Fruit fly (Drosophila melanogaster) whole organism, embryonic: ENCODE data around the gene rb.

Experiments used
- CG10654 ChIP-seq: fragments of 200-800 bp; sonication (Bioruptor generic); optimal IDR thresholded peaks from 2 replicates; lab custom pipeline; 2016; ENCODE audit warnings: missing biosample characterization, missing genetic modification characterization
- CG12104 ChIP-seq: fragments of 200-800 bp; sonication (Bioruptor generic); optimal IDR thresholded peaks from 3 replicates; lab custom pipeline; 2016; ENCODE audit warnings: missing biosample characterization, missing genetic modification characterization
- CG13287 ChIP-seq: fragments of 200-800 bp; sonication (Bioruptor generic); IDR thresholded peaks from 2 replicates; pipeline ENCODE4 v1.3.6; 2022; ENCODE audit warnings: missing biosample characterization, missing genetic modification characterization; ENCODE audit not compliant: partially characterized antibody
- CG14667 ChIP-seq: fragments of 200-800 bp; sonication (Bioruptor generic); IDR thresholded peaks from 2 replicates; pipeline ENCODE4 v1.3.6; 2022; ENCODE audit warnings: missing biosample characterization, missing genetic modification characterization
- CG15269 ChIP-seq: fragments of 200-800 bp; sonication (Bioruptor generic); optimal IDR thresholded peaks from 2 replicates; lab custom pipeline; 2018; ENCODE audit warnings: missing biosample characterization, mild to moderate bottlenecking, missing genetic modification characterization, moderate library complexity
- CG1647 ChIP-seq: fragments of 200-800 bp; sonication (Bioruptor generic); optimal IDR thresholded peaks from 3 replicates; lab custom pipeline; 2016; ENCODE audit warnings: missing biosample characterization, missing genetic modification characterization
- CG17385 ChIP-seq: fragments of 200-800 bp; sonication (Bioruptor generic); optimal IDR thresholded peaks from 3 replicates; lab custom pipeline; 2018; ENCODE audit warnings: missing biosample characterization, mild to moderate bottlenecking, missing genetic modification characterization
- CG18262 ChIP-seq: fragments of 200-800 bp; optimal IDR thresholded peaks from 3 replicates; lab custom pipeline; 2019; ENCODE audit warnings: missing biosample characterization, mild to moderate bottlenecking, missing genetic modification characterization, moderate library complexity
- CG2129 ChIP-seq: fragments of 200-800 bp; sonication (Bioruptor generic); IDR thresholded peaks from 2 replicates; pipeline ENCODE4 v1.3.6; 2022; ENCODE audit warnings: missing biosample characterization, missing genetic modification characterization; ENCODE audit not compliant: partially characterized antibody
- CG2199 ChIP-seq: fragments of 200-800 bp; sonication (Bioruptor generic); IDR thresholded peaks from 3 replicates; pipeline ENCODE4 v1.3.6; 2022; ENCODE audit warnings: missing biosample characterization, missing genetic modification characterization
- CG2202 ChIP-seq: fragments of 200-800 bp; sonication (Bioruptor generic); optimal IDR thresholded peaks from 2 replicates; lab custom pipeline; 2018; ENCODE audit warnings: missing biosample characterization, mild to moderate bottlenecking, missing genetic modification characterization
- CG31365 ChIP-seq: fragments of 200-800 bp; sonication (Bioruptor generic); optimal IDR thresholded peaks from 2 replicates; lab custom pipeline; 2018; ENCODE audit warnings: missing biosample characterization, mild to moderate bottlenecking, missing genetic modification characterization
- CG3847 ChIP-seq: fragments of 200-800 bp; sonication (Bioruptor generic); IDR thresholded peaks from 2 replicates; pipeline ENCODE4 v1.3.6; 2022; ENCODE audit warnings: missing biosample characterization, missing genetic modification characterization
- CG4282 ChIP-seq: fragments of 200-800 bp; sonication (Bioruptor generic); optimal IDR thresholded peaks from 2 replicates; lab custom pipeline; 2016; ENCODE audit warnings: missing biosample characterization, missing genetic modification characterization
- CG4328 ChIP-seq: fragments of 200-800 bp; sonication (Bioruptor generic); optimal IDR thresholded peaks from 3 replicates; lab custom pipeline; 2017; ENCODE audit warnings: missing biosample characterization, missing genetic modification reagents, missing genetic modification characterization
- CG43689 ChIP-seq: fragments of 200-800 bp; sonication (Bioruptor generic); IDR thresholded peaks from 2 replicates; pipeline ENCODE4 v1.3.6; 2022; ENCODE audit warnings: missing biosample characterization, missing genetic modification characterization
- CG4730 ChIP-seq: fragments of 200-800 bp; sonication (Bioruptor generic); IDR thresholded peaks from 2 replicates; pipeline ENCODE4 v1.3.6; 2022; ENCODE audit warnings: missing biosample characterization, missing genetic modification characterization
- CG7372 ChIP-seq: fragments of 200-800 bp; sonication (Bioruptor generic); IDR thresholded peaks from 2 replicates; pipeline ENCODE4 v1.3.6; 2022; ENCODE audit warnings: missing biosample characterization, missing genetic modification characterization
- CG8290 ChIP-seq, 3 experiments: fragments of 200-800 bp; sonication (Bioruptor generic); optimal IDR thresholded peaks; 2 replicates each; lab custom pipeline; 2016 to 2019; ENCODE audit warnings: missing biosample characterization in 3 of 3, missing genetic modification characterization in 3 of 3, mild to moderate bottlenecking in 2 of 3, moderate library complexity in 1 of 3
- Dip2 ChIP-seq: fragments of 200-800 bp; sonication (Bioruptor generic); IDR thresholded peaks from 2 replicates; pipeline ENCODE4 v1.3.6; 2022; ENCODE audit warnings: missing biosample characterization, missing genetic modification characterization
- Doc2 ChIP-seq: fragments of 200-800 bp; sonication (Bioruptor generic); IDR thresholded peaks from 2 replicates; pipeline ENCODE4 v1.3.6; 2022; ENCODE audit warnings: missing biosample characterization, missing genetic modification characterization
- Dref ChIP-seq: fragments of 200-800 bp; sonication (Bioruptor generic); IDR thresholded peaks from 2 replicates; pipeline ENCODE4 v1.3.6; 2022; ENCODE audit warnings: missing biosample characterization, missing genetic modification characterization
- H2.0 ChIP-seq: fragments of 200-800 bp; sonication (Bioruptor generic); IDR thresholded peaks from 2 replicates; pipeline ENCODE4 v1.3.6; 2022; ENCODE audit warnings: missing biosample characterization, missing genetic modification characterization
- Hmx ChIP-seq: fragments of 200-800 bp; sonication (Bioruptor generic); optimal IDR thresholded peaks from 2 replicates; lab custom pipeline; 2016; ENCODE audit warnings: missing biosample characterization, missing genetic modification characterization
- Lhr ChIP-seq: fragments of 200-800 bp; sonication (Bioruptor generic); optimal IDR thresholded peaks from 3 replicates; lab custom pipeline; 2017; ENCODE audit warnings: mild to moderate bottlenecking, missing biosample characterization, missing genetic modification reagents, missing genetic modification characterization
- MBD-R2 ChIP-seq: fragments of 200-800 bp; sonication (Bioruptor generic); IDR thresholded peaks from 2 replicates; pipeline ENCODE4 v1.3.6; 2022; ENCODE audit warnings: missing biosample characterization, missing genetic modification characterization
- Meics ChIP-seq: fragments of 200-800 bp; sonication (Bioruptor generic); optimal IDR thresholded peaks from 2 replicates; lab custom pipeline; 2017; ENCODE audit warnings: missing biosample characterization, mild to moderate bottlenecking, missing genetic modification characterization
- Sry-δ ChIP-seq: fragments of 200-800 bp; sonication (Bioruptor generic); optimal IDR thresholded peaks from 2 replicates; lab custom pipeline; 2016; ENCODE audit warnings: missing biosample characterization, missing genetic modification characterization
- Tbp ChIP-seq: fragments of >200 bp; optimal IDR thresholded peaks from 2 replicates; lab custom pipeline; 2018; ENCODE audit warnings: missing biosample characterization, missing genetic modification characterization
- abd-A ChIP-seq: fragments of 200-800 bp; sonication (Bioruptor generic); optimal IDR thresholded peaks from 3 replicates; lab custom pipeline; 2019; ENCODE audit warnings: missing biosample characterization, mild to moderate bottlenecking, missing genetic modification characterization, moderate library complexity
- aop ChIP-seq: fragments of 200-800 bp; sonication (Bioruptor generic); IDR thresholded peaks from 2 replicates; pipeline ENCODE4 v1.3.6; 2022; ENCODE audit warnings: missing biosample characterization, missing genetic modification characterization
- bigmax ChIP-seq: fragments of 200-800 bp; sonication (Bioruptor generic); optimal IDR thresholded peaks from 2 replicates; lab custom pipeline; 2018; ENCODE audit warnings: missing biosample characterization, mild to moderate bottlenecking, missing genetic modification characterization
- cas ChIP-seq: fragments of 200-800 bp; sonication (Bioruptor generic); IDR thresholded peaks from 2 replicates; pipeline ENCODE4 v1.3.6; 2022; ENCODE audit warnings: missing biosample characterization, missing genetic modification characterization
- crol ChIP-seq: fragments of 200-800 bp; sonication (Bioruptor generic); IDR thresholded peaks from 2 replicates; pipeline ENCODE4 v1.3.6; 2022; ENCODE audit warnings: missing biosample characterization, missing genetic modification characterization
- esg ChIP-seq: fragments of 200-800 bp; sonication (Bioruptor generic); conservative IDR thresholded peaks from 2 replicates; pipeline ENCODE4 v1.3.6; 2022; ENCODE audit warnings: missing biosample characterization, missing genetic modification characterization
- eyg ChIP-seq: fragments of 200-800 bp; sonication (Bioruptor generic); optimal IDR thresholded peaks from 3 replicates; lab custom pipeline; 2016; ENCODE audit warnings: missing biosample characterization, missing genetic modification characterization
- gce ChIP-seq: fragments of 200-800 bp; sonication (Bioruptor generic); IDR thresholded peaks from 3 replicates; pipeline ENCODE4 v1.3.6; 2022; ENCODE audit warnings: missing biosample characterization, missing genetic modification characterization
- gcm ChIP-seq: fragments of 200-800 bp; sonication (Bioruptor generic); optimal IDR thresholded peaks from 2 replicates; lab custom pipeline; 2019; ENCODE audit warnings: missing biosample characterization, mild to moderate bottlenecking, missing genetic modification characterization, moderate library complexity
- gt ChIP-seq: fragments of 200-800 bp; sonication (Bioruptor generic); IDR thresholded peaks from 2 replicates; pipeline ENCODE4 v1.3.6; 2022; ENCODE audit warnings: missing biosample characterization, missing genetic modification characterization
- h ChIP-seq: fragments of >200 bp; optimal IDR thresholded peaks from 2 replicates; lab custom pipeline; 2017
- ham ChIP-seq: fragments of 200-800 bp; sonication (Bioruptor generic); IDR thresholded peaks from 2 replicates; pipeline ENCODE4 v1.3.6; 2022; ENCODE audit warnings: missing biosample characterization, missing genetic modification characterization
- hb ChIP-seq: fragments of 200-800 bp; sonication (Bioruptor generic); IDR thresholded peaks from 3 replicates; pipeline ENCODE4 v1.3.6; 2022; ENCODE audit warnings: missing biosample characterization, missing genetic modification characterization; ENCODE audit not compliant: partially characterized antibody
- hbn ChIP-seq: fragments of 200-800 bp; sonication (Bioruptor generic); IDR thresholded peaks from 2 replicates; pipeline ENCODE4 v1.3.6; 2022; ENCODE audit warnings: missing biosample characterization, missing genetic modification characterization; ENCODE audit not compliant: partially characterized antibody
- lbe ChIP-seq: fragments of 200-800 bp; sonication (Bioruptor generic); optimal IDR thresholded peaks from 2 replicates; lab custom pipeline; 2016; ENCODE audit warnings: missing biosample characterization, mild to moderate bottlenecking, missing genetic modification characterization
- lilli ChIP-seq: fragments of 200-800 bp; sonication (Bioruptor generic); optimal IDR thresholded peaks from 3 replicates; lab custom pipeline; 2016; ENCODE audit warnings: missing biosample characterization, missing genetic modification characterization
- luna ChIP-seq: fragments of 200-800 bp; sonication (Bioruptor generic); optimal IDR thresholded peaks from 2 replicates; lab custom pipeline; 2016; ENCODE audit warnings: missing biosample characterization, missing genetic modification characterization
- otp ChIP-seq: fragments of 200-800 bp; sonication (Bioruptor generic); IDR thresholded peaks from 3 replicates; pipeline ENCODE4, ENCODE4 v1.3.6; 2022; ENCODE audit warnings: missing biosample characterization, missing genetic modification characterization
- pum ChIP-seq: fragments of 200-800 bp; sonication (Bioruptor generic); optimal IDR thresholded peaks from 2 replicates; lab custom pipeline; 2016; ENCODE audit warnings: missing biosample characterization, missing genetic modification characterization
- so ChIP-seq: fragments of 200-800 bp; sonication (Bioruptor generic); IDR thresholded peaks from 3 replicates; pipeline ENCODE4 v1.3.6; 2022; ENCODE audit warnings: missing biosample characterization, missing genetic modification characterization
- sqz ChIP-seq: fragments of 200-800 bp; sonication (Bioruptor generic); optimal IDR thresholded peaks from 3 replicates; lab custom pipeline; 2018; ENCODE audit warnings: missing biosample characterization, mild to moderate bottlenecking, missing genetic modification characterization
- ssp ChIP-seq: fragments of 200-800 bp; sonication (Bioruptor generic); IDR thresholded peaks from 2 replicates; pipeline ENCODE4 v1.3.6; 2022; ENCODE audit warnings: missing biosample characterization, missing genetic modification characterization
- toy ChIP-seq: fragments of 200-800 bp; sonication (Bioruptor generic); IDR thresholded peaks from 2 replicates; pipeline ENCODE4 v1.3.6; 2022; ENCODE audit warnings: missing biosample characterization, missing genetic modification characterization
- wor ChIP-seq: fragments of 200-800 bp; sonication (Bioruptor generic); IDR thresholded peaks from 2 replicates; pipeline ENCODE4 v1.3.6; 2022; ENCODE audit warnings: missing biosample characterization, missing genetic modification characterization

Gene rb

dm6 chrX:4540430-4540932, at the start of gene rb, which contains the start of gene CHOp24 (continued):
- no peak for TF ChIP-seq CG7372 (GFP tag; lab: Robert Waterston, UW)
- TF ChIP-seq CG10654: no peak
- no peak for TF ChIP-seq esg (GFP tag; lab: Robert Waterston, UW)
- TF ChIP-seq abd-A: no peak
- peak; percentile 85 for TF ChIP-seq hbn
- no peak for TF ChIP-seq lbe (GFP tag; lab: Kevin White, UChicago)
- no peak for TF ChIP-seq h
- TF ChIP-seq lilli: peak; percentile 52
- TF ChIP-seq H2.0 (GFP tag; lab: Robert Waterston, UW): no peak
- no peak for TF ChIP-seq toy (GFP tag; lab: Robert Waterston, UW)
- peak; percentile 42 for TF ChIP-seq CG8290 (GFP tag; optimal IDR thresholded peaks at IDR 0.05; lab: Kevin White, UChicago)
- no peak for TF ChIP-seq CG8290 (tag; optimal IDR thresholded peaks at IDR 0.05; lab: Kevin White, UChicago)
- no peak for TF ChIP-seq gce (GFP tag; lab: Robert Waterston, UW)
- TF ChIP-seq hb: peak; percentile 97
- peak; percentile 83 for TF ChIP-seq Dref (GFP tag; lab: Robert Waterston, UW)
- peak; percentile 86 for TF ChIP-seq sqz
- no peak for TF ChIP-seq aop (GFP tag; lab: Robert Waterston, UW)
- TF ChIP-seq so (GFP tag; lab: Robert Waterston, UW): no peak
- no peak for TF ChIP-seq crol (GFP tag; lab: Robert Waterston, UW)
- TF ChIP-seq CG43689 (GFP tag; lab: Robert Waterston, UW): no peak
- TF ChIP-seq Hmx (GFP tag; lab: Kevin White, UChicago): no peak
- peak; percentile 17; the same call in 1 of the 2 replicates for TF ChIP-seq CG3847 (GFP tag; lab: Robert Waterston, UW)
- TF ChIP-seq cas (GFP tag; lab: Robert Waterston, UW): no peak
- TF ChIP-seq Lhr: peak; percentile 10
- TF ChIP-seq gt: no peak
- TF ChIP-seq CG31365: no peak
- TF ChIP-seq wor (GFP tag; lab: Robert Waterston, UW): no peak
- TF ChIP-seq CG13287 (GFP tag; lab: Robert Waterston, UW): peak; percentile 94
- TF ChIP-seq CG18262 (tag; lab: Kevin White, UChicago): peak; percentile 14
- TF ChIP-seq CG14667 (GFP tag; lab: Robert Waterston, UW): no peak
- TF ChIP-seq CG4328 (GFP tag; lab: Kevin White, UChicago): no peak
- TF ChIP-seq pum (GFP tag; lab: Kevin White, UChicago): peak; percentile 32
- no peak for TF ChIP-seq Dip2 (GFP tag; lab: Robert Waterston, UW)
- no peak for TF ChIP-seq ssp
- TF ChIP-seq CG12104 (GFP tag; lab: Kevin White, UChicago): no peak
- no peak for TF ChIP-seq ham
- TF ChIP-seq CG4282 (GFP tag; lab: Kevin White, UChicago): no peak
- no peak for TF ChIP-seq Meics (GFP tag; lab: Kevin White, UChicago)
- no peak for TF ChIP-seq CG17385 (GFP tag; lab: Kevin White, UChicago)
- TF ChIP-seq Sry-δ (GFP tag; lab: Kevin White, UChicago): peak; percentile 92
- no peak for TF ChIP-seq bigmax (GFP tag; lab: Kevin White, UChicago)
- peak; percentile 59 for TF ChIP-seq MBD-R2 (GFP tag; lab: Robert Waterston, UW)
- TF ChIP-seq CG2202 (tag; lab: Kevin White, UChicago): no peak
- TF ChIP-seq CG1647 (GFP tag; lab: Kevin White, UChicago): no peak
- TF ChIP-seq CG4730 (GFP tag; lab: Robert Waterston, UW): no peak
- no peak for TF ChIP-seq otp (GFP tag; lab: Robert Waterston, UW)
- no peak for TF ChIP-seq luna (GFP tag; lab: Kevin White, UChicago)
- TF ChIP-seq CG2129 (GFP tag; lab: Robert Waterston, UW): peak; percentile 72; the same call in 1 of the 2 replicates
- no peak for TF ChIP-seq CG2199
- TF ChIP-seq CG15269 (tag; lab: Kevin White, UChicago): no peak
- no peak for TF ChIP-seq Doc2
- TF ChIP-seq gcm (GFP tag; lab: Kevin White, UChicago): no peak
- TF ChIP-seq eyg (GFP tag; lab: Kevin White, UChicago): no peak
- TF ChIP-seq Tbp: no peak
